Worm (Caenorhabditis elegans) whole organism, L3 larva: ENCODE data around the gene ceh-31.

Experiments used
- aly-2 ChIP-seq: fragments of 150-350 bp; optimal IDR thresholded peaks from 2 replicates; lab custom pipeline; 2014; ENCODE audit warnings: missing biosample characterization, missing genetic modification characterization
- ama-1 ChIP-seq: fragments of 150-350 bp; optimal IDR thresholded peaks from 2 replicates; lab custom pipeline; 2018
- ceh-9 ChIP-seq: sonication (generic microtip); optimal IDR thresholded peaks from 2 replicates; lab custom pipeline; 2018; ENCODE audit warnings: missing biosample characterization, missing genetic modification characterization
- fos-1 ChIP-seq: fragments of 150-350 bp; optimal IDR thresholded peaks from 2 replicates; lab custom pipeline; 2014; ENCODE audit warnings: missing biosample characterization, missing genetic modification characterization
- jun-1 ChIP-seq: fragments of 150-350 bp; optimal IDR thresholded peaks from 2 replicates; lab custom pipeline; 2014; ENCODE audit warnings: missing biosample characterization, missing genetic modification reagents, missing genetic modification characterization

- TF ChIP-seq aly-2 (tag; lab: Kevin White, UChicago), result no peak
- no peak for TF ChIP-seq fos-1 (tag; lab: Kevin White, UChicago)
- no peak for TF ChIP-seq jun-1
- TF ChIP-seq ceh-9 (tag; lab: Kevin White, UChicago), result no peak
- peak; percentile 84 for TF ChIP-seq ama-1
Observed at ce11 chrX:3114306-3115133, 44.3 kb upstream of the ceh-31 start, which contains the start of gene gpd-2.
